Worm (Caenorhabditis elegans) whole organism, late embryonic: ENCODE data around the gene Y26G10.5.

Source experiments
- ceh-2 ChIP-seq: sonication (generic microtip); optimal IDR thresholded peaks from 2 replicates; lab custom pipeline; 2016; ENCODE audit warnings: missing genotype, missing genetic modification characterization, missing compliant biosample characterization
- lin-11 ChIP-seq: fragments of 200-800 bp; sonication (Bioruptor generic); optimal IDR thresholded peaks from 2 replicates; lab custom pipeline; 2018; ENCODE audit warnings: mild to moderate bottlenecking, missing genetic modification characterization, missing compliant biosample characterization
- npax-4 ChIP-seq: sonication (generic microtip); optimal IDR thresholded peaks from 2 replicates; lab custom pipeline; 2016; ENCODE audit warnings: missing genetic modification characterization, missing compliant biosample characterization
- unc-3 ChIP-seq, 2 experiments: fragments of 200-800 bp in 1 of 2; sonication (Bioruptor generic) in 1 of 2; sonication (generic microtip) in 1 of 2; conservative IDR thresholded peaks in 1 of 2; optimal IDR thresholded peaks in 1 of 2; 2 replicates each; pipeline versions ENCODE4 v1.3.6 to Lab custom; 2016 to 2022; ENCODE audit warnings: missing compliant biosample characterization in 2 of 2, missing genetic modification characterization in 2 of 2, missing genetic modification reagents in 1 of 2

DNA sequence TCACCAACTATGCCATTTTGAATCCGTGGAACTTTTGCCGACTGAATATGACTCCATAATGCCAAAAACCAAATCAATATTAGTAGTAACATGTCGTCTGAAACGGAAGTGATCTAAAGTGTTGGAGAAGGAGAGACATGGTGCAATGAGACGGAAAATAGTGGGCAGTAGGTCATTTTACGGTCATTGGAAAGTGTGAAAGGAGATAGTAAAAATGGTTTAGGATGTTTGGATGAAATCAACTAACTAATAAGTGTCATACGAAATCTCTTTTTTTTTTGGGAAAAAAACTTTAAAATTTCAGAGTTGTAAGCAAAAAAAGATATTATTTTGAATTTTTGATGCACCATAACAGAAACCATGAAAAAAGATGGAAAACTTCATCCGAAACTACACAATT, 39.2 kb upstream of the Y26G10.5 start, which contains the start of gene cutl-4:
- TF ChIP-seq ceh-2 (no peak), npax-4 (no peak), lin-11 (no peak), unc-3 (GFP tag; conservative IDR thresholded peaks at IDR 0.05; lab: Robert Waterston, UW) (no peak), unc-3 (tag; optimal IDR thresholded peaks at IDR 0.05; lab: Kevin White, UChicago) (no peak)
